Fruit fly (Drosophila melanogaster) whole organism, embryonic: ENCODE data around the gene unc79.
A peak's percentile ranks its signal among the peaks of the same experiment; 100 is the strongest.

Experiments
- Adf1 ChIP-seq: fragments of 200-800 bp; sonication (Bioruptor generic); IDR thresholded peaks from 2 replicates; pipeline ENCODE4 v1.3.6; 2022; ENCODE audit warnings: missing biosample characterization, missing genetic modification characterization
- CG10543 ChIP-seq: fragments of 200-800 bp; sonication (Bioruptor generic); optimal IDR thresholded peaks from 3 replicates; lab custom pipeline; 2017; ENCODE audit warnings: missing biosample characterization, mild to moderate bottlenecking, missing genetic modification characterization, moderate library complexity
- CG11085 ChIP-seq: fragments of 200-800 bp; sonication (Bioruptor generic); IDR thresholded peaks from 2 replicates; pipeline ENCODE4 v1.3.6; 2022; ENCODE audit warnings: missing biosample characterization, missing genetic modification characterization
- CG11093 ChIP-seq: fragments of 200-800 bp; sonication (Bioruptor generic); IDR thresholded peaks from 3 replicates; pipeline ENCODE4 v1.3.6; 2022; ENCODE audit warnings: missing biosample characterization, missing genetic modification characterization
- CG11398 ChIP-seq: fragments of 200-800 bp; sonication (Bioruptor generic); optimal IDR thresholded peaks from 2 replicates; lab custom pipeline; 2016; ENCODE audit warnings: missing biosample characterization, missing genetic modification characterization
- CG12744 ChIP-seq: fragments of 200-800 bp; sonication (Bioruptor generic); optimal IDR thresholded peaks from 2 replicates; lab custom pipeline; 2016; ENCODE audit warnings: missing biosample characterization, missing genetic modification characterization
- CG13775 ChIP-seq: fragments of 200-800 bp; sonication (Bioruptor generic); optimal IDR thresholded peaks from 3 replicates; lab custom pipeline; 2017; ENCODE audit warnings: missing biosample characterization, mild to moderate bottlenecking, missing genetic modification characterization
- CG17385 ChIP-seq: fragments of 200-800 bp; sonication (Bioruptor generic); optimal IDR thresholded peaks from 3 replicates; lab custom pipeline; 2018; ENCODE audit warnings: missing biosample characterization, mild to moderate bottlenecking, missing genetic modification characterization
- CG17568 ChIP-seq: fragments of 200-800 bp; sonication (Bioruptor generic); optimal IDR thresholded peaks from 2 replicates; lab custom pipeline; 2018; ENCODE audit warnings: missing biosample characterization, mild to moderate bottlenecking, missing genetic modification characterization, moderate library complexity
- CG30431 ChIP-seq: fragments of 200-800 bp; sonication (Bioruptor generic); optimal IDR thresholded peaks from 2 replicates; lab custom pipeline; 2017; ENCODE audit warnings: missing biosample characterization, missing genetic modification characterization
- CG33557 ChIP-seq: fragments of 200-800 bp; sonication (Bioruptor generic); optimal IDR thresholded peaks from 2 replicates; lab custom pipeline; 2019; ENCODE audit warnings: missing biosample characterization, mild to moderate bottlenecking, missing genetic modification characterization, moderate library complexity
- CG34224 ChIP-seq: fragments of 200-800 bp; sonication (Bioruptor generic); IDR thresholded peaks from 3 replicates; pipeline ENCODE4 v1.3.6; 2022; ENCODE audit warnings: missing biosample characterization, missing genetic modification characterization; ENCODE audit not compliant: partially characterized antibody
- CG3995 ChIP-seq: fragments of 200-800 bp; sonication (Bioruptor generic); optimal IDR thresholded peaks from 3 replicates; lab custom pipeline; 2016; ENCODE audit warnings: missing biosample characterization, missing genetic modification characterization
- CG5953 ChIP-seq: fragments of 200-800 bp; sonication (Bioruptor generic); IDR thresholded peaks from 2 replicates; pipeline ENCODE4 v1.3.6; 2022; ENCODE audit warnings: missing biosample characterization, missing genetic modification characterization
- CG6175 ChIP-seq: fragments of 200-800 bp; sonication (Bioruptor generic); IDR thresholded peaks from 3 replicates; pipeline ENCODE4 v1.3.6; 2022; ENCODE audit warnings: missing biosample characterization, missing genetic modification characterization
- CG6765 ChIP-seq: fragments of 200-800 bp; sonication (Bioruptor generic); optimal IDR thresholded peaks from 3 replicates; lab custom pipeline; 2017; ENCODE audit warnings: missing biosample characterization, mild to moderate bottlenecking, missing genetic modification characterization
- CG7839 ChIP-seq: fragments of 200-800 bp; sonication (Bioruptor generic); optimal IDR thresholded peaks from 3 replicates; lab custom pipeline; 2018; ENCODE audit warnings: missing biosample characterization, mild to moderate bottlenecking, missing genetic modification characterization, moderate library complexity
- CG8281 ChIP-seq: fragments of 200-800 bp; sonication (Bioruptor generic); optimal IDR thresholded peaks from 2 replicates; lab custom pipeline; 2018; ENCODE audit warnings: missing biosample characterization, mild to moderate bottlenecking, missing genetic modification characterization, moderate library complexity
- CG8388 ChIP-seq: fragments of 200-800 bp; sonication (Bioruptor generic); optimal IDR thresholded peaks from 2 replicates; lab custom pipeline; 2019; ENCODE audit warnings: missing biosample characterization, mild to moderate bottlenecking, missing genetic modification characterization, moderate library complexity
- CG8478 ChIP-seq: fragments of >200 bp; optimal IDR thresholded peaks from 2 replicates; lab custom pipeline; 2018
- CG8944 ChIP-seq: fragments of 200-800 bp; sonication (Bioruptor generic); optimal IDR thresholded peaks from 3 replicates; lab custom pipeline; 2016; ENCODE audit warnings: missing biosample characterization, missing genetic modification characterization
- CG9437 ChIP-seq: fragments of 200-800 bp; sonication (Bioruptor generic); optimal IDR thresholded peaks from 2 replicates; lab custom pipeline; 2018; ENCODE audit warnings: missing biosample characterization, mild to moderate bottlenecking, missing genetic modification characterization
- CG9609 ChIP-seq: fragments of 200-800 bp; sonication (Bioruptor generic); optimal IDR thresholded peaks from 3 replicates; lab custom pipeline; 2016; ENCODE audit warnings: missing biosample characterization, missing genetic modification characterization
- CG9876 ChIP-seq: fragments of 200-800 bp; sonication (Bioruptor generic); optimal IDR thresholded peaks from 2 replicates; lab custom pipeline; 2016; ENCODE audit warnings: missing biosample characterization, missing genetic modification characterization
- D ChIP-seq, 2 experiments: fragments of 200-800 bp in 1 of 2; fragments of >200 bp in 1 of 2; sonication (Bioruptor generic) in 1 of 2; optimal IDR thresholded peaks; 2 replicates in 1 of 2; 3 replicates in 1 of 2; lab custom pipeline; 2017; ENCODE audit warnings: mild to moderate bottlenecking in 1 of 2, missing biosample characterization in 1 of 2, missing genetic modification characterization in 1 of 2, missing genetic modification reagents in 1 of 2
- Doc2 ChIP-seq: fragments of 200-800 bp; sonication (Bioruptor generic); IDR thresholded peaks from 2 replicates; pipeline ENCODE4 v1.3.6; 2022; ENCODE audit warnings: missing biosample characterization, missing genetic modification characterization
- Fer2 ChIP-seq: fragments of 200-800 bp; sonication (Bioruptor generic); optimal IDR thresholded peaks from 2 replicates; lab custom pipeline; 2018; ENCODE audit warnings: missing biosample characterization, mild to moderate bottlenecking, missing genetic modification characterization, moderate library complexity
- Hsf ChIP-seq: fragments of 200-800 bp; sonication (Bioruptor generic); optimal IDR thresholded peaks from 3 replicates; lab custom pipeline; 2016; ENCODE audit warnings: missing biosample characterization, missing genetic modification characterization
- Jarid2 ChIP-seq: fragments of 200-800 bp; sonication (Bioruptor generic); optimal IDR thresholded peaks from 3 replicates; lab custom pipeline; 2017; ENCODE audit warnings: mild to moderate bottlenecking, missing biosample characterization, missing genetic modification reagents, missing genetic modification characterization
- MTF-1 ChIP-seq: fragments of 200-800 bp; sonication (Bioruptor generic); optimal IDR thresholded peaks from 2 replicates; lab custom pipeline; 2018; ENCODE audit warnings: missing biosample characterization, mild to moderate bottlenecking, missing genetic modification characterization, borderline replicate concordance
- NC2β ChIP-seq: fragments of 200-800 bp; sonication (Bioruptor generic); optimal IDR thresholded peaks from 2 replicates; lab custom pipeline; 2016; ENCODE audit warnings: missing biosample characterization, missing genetic modification characterization
- NK7.1 ChIP-seq: fragments of 200-800 bp; sonication (Bioruptor generic); optimal IDR thresholded peaks from 3 replicates; lab custom pipeline; 2016; ENCODE audit warnings: missing biosample characterization, missing genetic modification characterization
- Oli ChIP-seq: fragments of 200-800 bp; sonication (Bioruptor generic); optimal IDR thresholded peaks from 2 replicates; lab custom pipeline; 2018; ENCODE audit warnings: missing biosample characterization, mild to moderate bottlenecking, missing genetic modification characterization, moderate library complexity
- Sox102F ChIP-seq: fragments of 200-800 bp; sonication (Bioruptor generic); optimal IDR thresholded peaks from 2 replicates; lab custom pipeline; 2018; ENCODE audit warnings: missing biosample characterization, mild to moderate bottlenecking, missing genetic modification characterization, moderate library complexity
- Taf1 ChIP-seq: fragments of 200-800 bp; sonication (Bioruptor generic); IDR thresholded peaks from 2 replicates; pipeline ENCODE4 v1.3.6; 2022; ENCODE audit warnings: missing biosample characterization, missing genetic modification characterization
- br ChIP-seq: fragments of >200 bp; optimal IDR thresholded peaks from 2 replicates; lab custom pipeline; 2017
- crc ChIP-seq: fragments of 200-800 bp; sonication (Bioruptor generic); optimal IDR thresholded peaks from 2 replicates; lab custom pipeline; 2016; ENCODE audit warnings: missing biosample characterization, missing genetic modification characterization
- dimm ChIP-seq: fragments of 200-800 bp; sonication (Bioruptor generic); IDR thresholded peaks from 2 replicates; pipeline ENCODE4 v1.3.6; 2022; ENCODE audit warnings: missing biosample characterization, missing genetic modification characterization
- ewg ChIP-seq: fragments of 200-800 bp; sonication (Bioruptor generic); optimal IDR thresholded peaks from 3 replicates; lab custom pipeline; 2017; ENCODE audit warnings: mild to moderate bottlenecking, missing biosample characterization, missing genetic modification reagents, missing genetic modification characterization
- fd96Cb ChIP-seq: fragments of 200-800 bp; sonication (Bioruptor generic); optimal IDR thresholded peaks from 2 replicates; lab custom pipeline; 2018; ENCODE audit warnings: missing biosample characterization, mild to moderate bottlenecking, missing genetic modification characterization, moderate library complexity
- fu2 ChIP-seq: fragments of 200-800 bp; sonication (Bioruptor generic); optimal IDR thresholded peaks from 2 replicates; lab custom pipeline; 2016; ENCODE audit warnings: missing biosample characterization, missing genetic modification characterization
- gcm2 ChIP-seq: fragments of 200-800 bp; sonication (Bioruptor generic); optimal IDR thresholded peaks from 2 replicates; lab custom pipeline; 2016; ENCODE audit warnings: missing biosample characterization, missing genetic modification characterization
- gem ChIP-seq: fragments of 200-800 bp; sonication (Bioruptor generic); optimal IDR thresholded peaks from 2 replicates; lab custom pipeline; 2019; ENCODE audit warnings: missing biosample characterization, mild to moderate bottlenecking, missing genetic modification characterization, moderate library complexity
- ham ChIP-seq: fragments of 200-800 bp; sonication (Bioruptor generic); IDR thresholded peaks from 2 replicates; pipeline ENCODE4 v1.3.6; 2022; ENCODE audit warnings: missing biosample characterization, missing genetic modification characterization
- knrl ChIP-seq: fragments of 200-800 bp; sonication (Bioruptor generic); IDR thresholded peaks from 3 replicates; pipeline ENCODE4 v1.3.6; 2022; ENCODE audit warnings: missing biosample characterization, missing genetic modification characterization; ENCODE audit not compliant: partially characterized antibody
- mam ChIP-seq: fragments of 200-800 bp; sonication (Bioruptor generic); optimal IDR thresholded peaks from 3 replicates; lab custom pipeline; 2016; ENCODE audit warnings: missing biosample characterization, missing genetic modification characterization
- mld ChIP-seq: fragments of 200-800 bp; sonication (Bioruptor generic); IDR thresholded peaks from 3 replicates; pipeline ENCODE4 v1.3.6; 2022; ENCODE audit warnings: missing biosample characterization, missing genetic modification characterization; ENCODE audit not compliant: partially characterized antibody
- otp ChIP-seq: fragments of 200-800 bp; sonication (Bioruptor generic); IDR thresholded peaks from 3 replicates; pipeline ENCODE4, ENCODE4 v1.3.6; 2022; ENCODE audit warnings: missing biosample characterization, missing genetic modification characterization
- psq ChIP-seq: fragments of 200-800 bp; sonication (Bioruptor generic); optimal IDR thresholded peaks from 2 replicates; lab custom pipeline; 2017; ENCODE audit warnings: missing biosample characterization, missing genetic modification characterization
- slbo ChIP-seq: fragments of 200-800 bp; sonication (Bioruptor generic); IDR thresholded peaks from 2 replicates; pipeline ENCODE4 v1.3.6; 2022; ENCODE audit warnings: missing biosample characterization, missing genetic modification characterization
- unc-4 ChIP-seq: fragments of 200-800 bp; sonication (Bioruptor generic); IDR thresholded peaks from 2 replicates; pipeline ENCODE4 v1.3.6; 2022; ENCODE audit warnings: missing biosample characterization, missing genetic modification characterization; ENCODE audit not compliant: partially characterized antibody
- yki ChIP-seq: fragments of >200 bp; optimal IDR thresholded peaks from 3 replicates; lab custom pipeline; 2018

The unc79 gene

DNA sequence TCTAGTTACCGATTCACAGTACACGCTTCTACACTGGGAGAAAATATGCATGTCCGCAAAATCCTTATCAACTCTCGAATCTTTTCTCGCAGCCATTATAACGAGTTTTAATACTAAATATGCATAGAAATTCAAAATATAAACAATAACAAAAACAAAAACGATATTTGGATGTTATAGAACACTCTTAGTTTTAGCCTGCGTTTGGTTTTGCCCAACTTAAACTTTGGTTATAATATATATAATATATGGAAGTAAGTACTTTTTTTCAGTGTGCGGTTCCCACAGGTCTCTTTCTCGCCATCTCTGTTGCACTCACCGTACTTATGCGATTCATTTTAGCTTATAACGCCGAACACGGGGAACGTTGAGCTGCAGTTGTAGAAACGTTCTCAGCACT lies 34.2 kb downstream of the unc79 start, which contains the start of gene cry (continued):
- TF ChIP-seq slbo (GFP tag; lab: Robert Waterston, UW) (no peak), fu2 (GFP tag; lab: Kevin White, UChicago) (no peak), MTF-1 (GFP tag; lab: Kevin White, UChicago) (no peak), Adf1 (GFP tag; lab: Robert Waterston, UW) (no peak), ewg (GFP tag; lab: Kevin White, UChicago) (peak; percentile 57), psq (no peak), CG6765 (GFP tag; lab: Kevin White, UChicago) (no peak), CG12744 (no peak), CG17568 (GFP tag; lab: Kevin White, UChicago) (no peak), CG8281 (tag; lab: Kevin White, UChicago) (peak; percentile 3), CG13775 (no peak), CG30431 (GFP tag; lab: Kevin White, UChicago) (peak; percentile 31), ham (no peak), CG7839 (peak; percentile 80), Doc2 (GFP tag; lab: Robert Waterston, UW) (no peak), dimm (GFP tag; lab: Robert Waterston, UW) (no peak), NC2β (no peak), CG9437 (GFP tag; lab: Kevin White, UChicago) (peak; percentile 64), CG5953 (GFP tag; lab: Robert Waterston, UW) (no peak), CG11398 (GFP tag; lab: Kevin White, UChicago) (no peak), CG3995 (GFP tag; lab: Kevin White, UChicago) (no peak), NK7.1 (GFP tag; lab: Kevin White, UChicago) (no peak), Sox102F (GFP tag; lab: Kevin White, UChicago) (peak; percentile 77), CG10543 (no peak), gcm2 (GFP tag; lab: Kevin White, UChicago) (no peak), yki (no peak), CG8944 (no peak), CG8478 (no peak), CG9876 (GFP tag; lab: Kevin White, UChicago) (no peak), CG8388 (peak; percentile 54), mam (GFP tag; lab: Kevin White, UChicago) (no peak), CG34224 (GFP tag; lab: Robert Waterston, UW) (no peak), fd96Cb (tag; lab: Kevin White, UChicago) (peak; percentile 82), Fer2 (tag; lab: Kevin White, UChicago) (no peak), Hsf (GFP tag; lab: Kevin White, UChicago) (peak; percentile 43), CG6175 (no peak), D (optimal IDR thresholded peaks at IDR 0.05; lab: Kevin White, UChicago) (no peak), D (GFP tag; optimal IDR thresholded peaks at IDR 0.05; lab: Kevin White, UChicago) (peak; percentile 70), CG11093 (no peak), CG9609 (GFP tag; lab: Kevin White, UChicago) (no peak), otp (GFP tag; lab: Robert Waterston, UW) (no peak), knrl (GFP tag; lab: Robert Waterston, UW) (no peak), CG33557 (GFP tag; lab: Kevin White, UChicago) (no peak), mld (GFP tag; lab: Robert Waterston, UW) (no peak), Taf1 (no peak), unc-4 (GFP tag; lab: Robert Waterston, UW) (no peak), crc (GFP tag; lab: Kevin White, UChicago) (no peak), Jarid2 (peak; percentile 23), CG11085 (GFP tag; lab: Robert Waterston, UW) (no peak), br (lab: Kevin White, UChicago) (no peak), CG17385 (peak; percentile 52), Oli (tag; lab: Kevin White, UChicago) (peak; percentile 75), gem (tag; lab: Kevin White, UChicago) (peak; percentile 83)
